Fruit fly (Drosophila melanogaster) Kc167 (cell line): Measurements from ENCODE around the gene CG4025.

Experiments used
- Myc ChIP-seq: fragments of >200 bp; optimal IDR thresholded peaks from 2 replicates; lab custom pipeline; 2017; ENCODE audit warnings: missing external identifiers
- Sin3A ChIP-seq: fragments of >200 bp; optimal IDR thresholded peaks from 2 replicates; lab custom pipeline; 2018; ENCODE audit warnings: missing external identifiers
- h ChIP-seq: fragments of >200 bp; optimal IDR thresholded peaks from 3 replicates; lab custom pipeline; 2018; ENCODE audit warnings: missing external identifiers
- insv ChIP-seq: fragments of >200 bp; optimal IDR thresholded peaks from 3 replicates; lab custom pipeline; 2018; ENCODE audit warnings: missing external identifiers
- psq ChIP-seq: fragments of >200 bp; optimal IDR thresholded peaks from 2 replicates; lab custom pipeline; 2017; ENCODE audit warnings: missing external identifiers

dm6 chrX:2032160-2032801, 44.5 kb upstream of the CG4025 start:
- TF ChIP-seq insv (no peak), Myc (lab: Kevin White, UChicago) (no peak), Sin3A (no peak), psq (lab: Kevin White, UChicago) (no peak), h (lab: Kevin White, UChicago) (no peak)
